Fruit fly (Drosophila melanogaster) Kc167 (cell line): ENCODE data around the gene CG42823.

Experiments
- Myc ChIP-seq: fragments of >200 bp; optimal IDR thresholded peaks from 2 replicates; lab custom pipeline; 2017; ENCODE audit warnings: missing external identifiers
- Sin3A ChIP-seq: fragments of >200 bp; optimal IDR thresholded peaks from 2 replicates; lab custom pipeline; 2018; ENCODE audit warnings: missing external identifiers
- h ChIP-seq: fragments of >200 bp; optimal IDR thresholded peaks from 3 replicates; lab custom pipeline; 2018; ENCODE audit warnings: missing external identifiers
- insv ChIP-seq: fragments of >200 bp; optimal IDR thresholded peaks from 3 replicates; lab custom pipeline; 2018; ENCODE audit warnings: missing external identifiers
- psq ChIP-seq: fragments of >200 bp; optimal IDR thresholded peaks from 2 replicates; lab custom pipeline; 2017; ENCODE audit warnings: missing external identifiers
- ttk ChIP-seq: sonication (Bioruptor generic); optimal IDR thresholded peaks from 2 replicates; lab custom pipeline; 2017; ENCODE audit warnings: missing external identifiers

CG42823 gene

dm6 chr3R:17366023-17366422, 38.9 kb downstream of the CG42823 start, which contains the start of gene beat-IIa:
Gene beat-IIa (minus strand): TSS chr3R:17366119.
- no peak for TF ChIP-seq Myc (lab: Kevin White, UChicago)
- TF ChIP-seq h (lab: Kevin White, UChicago), result no peak
- TF ChIP-seq psq (lab: Kevin White, UChicago), result no peak
- TF ChIP-seq insv (lab: Kevin White, UChicago), result no peak
- no peak for TF ChIP-seq ttk (lab: Kevin White, UChicago)
- TF ChIP-seq Sin3A (lab: Kevin White, UChicago), result no peak

DNA sequence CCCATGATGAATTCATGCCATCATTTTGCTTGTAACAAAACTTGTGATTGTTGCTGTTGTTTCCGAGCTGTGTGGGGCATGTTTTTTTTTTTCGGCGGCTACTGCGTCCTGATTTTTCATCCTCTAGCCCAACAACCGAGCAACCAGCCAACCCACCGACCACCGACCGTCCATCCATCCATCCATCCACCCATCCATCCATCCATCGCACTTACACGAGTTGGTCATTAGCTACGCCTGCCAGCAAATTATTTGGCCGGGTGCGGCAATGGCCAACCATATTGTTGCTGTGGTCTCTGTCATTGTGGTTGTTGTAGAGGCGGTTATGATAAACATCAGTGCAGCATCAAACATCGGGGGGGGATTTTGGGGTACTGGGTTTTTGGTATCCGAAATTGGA, 45.5 kb downstream of the CG42823 start:
- TF ChIP-seq insv (lab: Kevin White, UChicago) (no peak), psq (lab: Kevin White, UChicago) (no peak), h (lab: Kevin White, UChicago) (no peak), Myc (lab: Kevin White, UChicago) (no peak), Sin3A (lab: Kevin White, UChicago) (no peak), ttk (lab: Kevin White, UChicago) (no peak)
